Worm (Caenorhabditis elegans): ENCODE results near the gene R09D1.14.

ce11 chrII:9440060-9440459 lies 19.3 kb downstream of the R09D1.14 start, which contains the start of gene chil-17:
- TF ChIP-seq him-1 (tag; optimal IDR thresholded peaks at IDR 0.05) (no peak), W03F9.2 (tag; optimal IDR thresholded peaks at IDR 0.05) (no peak)

Data from whole organism, L4/young adult.